Fruit fly (Drosophila melanogaster) whole organism, prepupa: Measurements from ENCODE around the gene CG31441.

ENCODE experiments used
- CG3919 ChIP-seq: fragments of 200-800 bp; sonication (Bioruptor generic); optimal IDR thresholded peaks from 3 replicates; lab custom pipeline; 2016; ENCODE audit warnings: missing biosample characterization, missing genetic modification characterization
- CG7368 ChIP-seq: fragments of 200-800 bp; sonication (Bioruptor generic); optimal IDR thresholded peaks from 3 replicates; lab custom pipeline; 2016; ENCODE audit warnings: missing biosample characterization, missing genetic modification characterization
- CG8632 ChIP-seq: fragments of 200-800 bp; sonication (Bioruptor generic); optimal IDR thresholded peaks from 3 replicates; lab custom pipeline; 2016; ENCODE audit warnings: missing biosample characterization, missing genetic modification characterization
- Ets21C ChIP-seq: fragments of 200-800 bp; sonication (Bioruptor generic); optimal IDR thresholded peaks from 3 replicates; lab custom pipeline; 2016; ENCODE audit warnings: missing biosample characterization, missing genetic modification characterization
- Ets96B ChIP-seq: fragments of 200-800 bp; optimal IDR thresholded peaks from 2 replicates; lab custom pipeline; 2019; ENCODE audit warnings: missing biosample characterization, mild to moderate bottlenecking, missing genetic modification characterization, moderate library complexity
- Hr4 ChIP-seq: fragments of 200-800 bp; sonication (Bioruptor generic); optimal IDR thresholded peaks from 3 replicates; lab custom pipeline; 2016; ENCODE audit warnings: missing biosample characterization, missing genetic modification characterization
- OdsH ChIP-seq: fragments of 200-800 bp; sonication (Bioruptor generic); optimal IDR thresholded peaks from 3 replicates; lab custom pipeline; 2016; ENCODE audit warnings: missing biosample characterization, missing genetic modification characterization
- achi ChIP-seq: fragments of 200-800 bp; sonication (Bioruptor generic); optimal IDR thresholded peaks from 3 replicates; lab custom pipeline; 2016; ENCODE audit warnings: missing biosample characterization, missing genetic modification characterization
- dac ChIP-seq: fragments of 200-800 bp; sonication (Bioruptor generic); optimal IDR thresholded peaks from 2 replicates; lab custom pipeline; 2017; ENCODE audit warnings: missing biosample characterization, mild to moderate bottlenecking, missing genetic modification characterization

DNA sequence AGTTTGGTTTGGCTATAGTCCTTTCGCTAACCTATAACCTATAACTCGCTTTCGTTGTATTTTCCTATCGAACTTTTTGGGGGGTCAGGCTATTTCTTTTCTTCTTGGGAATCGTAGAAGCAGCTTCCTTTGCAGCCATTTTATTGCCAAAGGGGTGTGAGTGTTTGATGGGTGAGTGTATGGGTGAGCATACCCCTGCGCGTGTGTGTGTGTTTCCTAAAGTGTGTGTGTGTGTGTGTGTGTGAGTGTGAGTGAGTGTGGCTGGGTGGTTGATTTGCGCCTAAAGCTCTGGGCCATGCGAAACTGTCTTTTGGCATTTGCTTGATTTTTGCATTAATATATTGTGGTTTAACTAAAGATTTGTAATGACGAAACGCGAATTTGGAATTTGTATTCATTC lies 17.7 kb downstream of the CG31441 start:
- TF ChIP-seq Ets21C: no peak
- no peak for TF ChIP-seq Ets96B
- TF ChIP-seq CG7368 (GFP tag; lab: Kevin White, UChicago): no peak
- TF ChIP-seq OdsH (GFP tag; lab: Kevin White, UChicago): no peak
- no peak for TF ChIP-seq Hr4 (GFP tag; lab: Kevin White, UChicago)
- no peak for TF ChIP-seq CG3919 (GFP tag; lab: Kevin White, UChicago)
- TF ChIP-seq dac (GFP tag; lab: Kevin White, UChicago): no peak
- no peak for TF ChIP-seq CG8632 (GFP tag; lab: Kevin White, UChicago)
- TF ChIP-seq achi (GFP tag; lab: Kevin White, UChicago): no peak
